Worm (Caenorhabditis elegans): Measurements from ENCODE around the gene sri-33.

- TF ChIP-seq nhr-12 (tag; optimal IDR thresholded peaks at IDR 0.05) (no peak), sem-4 (tag; optimal IDR thresholded peaks at IDR 0.05) (no peak), R02D3.7 (tag; optimal IDR thresholded peaks at IDR 0.05) (no peak), ztf-4 (tag; optimal IDR thresholded peaks at IDR 0.05) (no peak), nhr-77 (tag; optimal IDR thresholded peaks at IDR 0.05) (no peak), ceh-82 (tag; optimal IDR thresholded peaks at IDR 0.05) (no peak)
Observed at ce11 chrII:3108101-3108500, 48.5 kb downstream of the sri-33 start.

All from whole organism, L2 larva.